Worm (Caenorhabditis elegans): Measurements from ENCODE around the gene T10C6.15.

Gene T10C6.15

DNA sequence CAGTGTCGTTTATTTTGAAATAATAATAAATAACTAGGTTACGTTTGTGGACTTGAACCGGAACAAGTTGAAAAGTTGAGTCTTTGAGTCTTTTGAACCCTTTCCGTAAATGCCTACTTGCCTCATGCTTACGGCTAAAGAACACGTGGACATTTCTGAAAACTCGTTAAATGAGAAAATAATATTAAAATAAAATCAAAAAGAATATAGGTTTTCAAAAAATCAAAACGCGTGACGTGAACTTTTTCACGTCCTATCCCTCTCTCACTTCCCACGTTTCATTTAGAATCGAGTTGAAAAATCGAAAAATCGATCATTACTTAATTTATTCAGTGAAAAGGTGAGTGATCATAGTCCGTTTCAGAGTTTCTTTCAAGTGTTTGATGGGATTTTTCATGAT is 3.4 kb upstream of the T10C6.15 start, which contains the start of gene best-12:
best-12 (plus strand) TSS at position 301 of the 400 bp plus-strand sequence.
- no peak for TF ChIP-seq aly-2 (tag; optimal IDR thresholded peaks at IDR 0.05)
- no peak for TF ChIP-seq ztf-1 (GFP tag; conservative IDR thresholded peaks at IDR 0.05)
- TF ChIP-seq nhr-23 (tag; optimal IDR thresholded peaks at IDR 0.05): no peak
- TF ChIP-seq lsy-2 (tag; optimal IDR thresholded peaks at IDR 0.05): no peak
- TF ChIP-seq F13H6.1 (tag; optimal IDR thresholded peaks at IDR 0.05): no peak
- no peak for TF ChIP-seq ceh-16 (tag; optimal IDR thresholded peaks at IDR 0.05)
- TF ChIP-seq nhr-6 (tag; optimal IDR thresholded peaks at IDR 0.05): no peak

DNA sequence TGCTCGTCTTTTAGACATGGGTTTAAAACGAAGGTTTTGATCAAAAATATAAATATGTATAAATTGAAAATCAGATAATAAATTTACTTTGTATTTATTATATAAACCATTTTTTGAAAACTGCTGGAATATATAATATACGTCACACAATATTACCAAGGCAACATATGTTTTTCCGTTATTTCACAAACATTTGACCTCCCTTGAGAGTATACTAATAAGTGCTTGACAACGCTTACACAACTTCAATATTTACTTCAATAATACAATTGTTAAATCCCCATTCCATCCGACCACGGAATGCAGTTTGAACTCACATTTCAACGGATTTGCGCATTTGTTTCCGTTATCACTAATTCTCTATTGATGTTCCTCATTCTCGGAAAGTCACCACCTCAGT is 1.8 kb upstream of the T10C6.15 start, which contains the start of gene str-198:
str-198 (plus strand) TSS at position 301 of the 400 bp plus-strand sequence.
- TF ChIP-seq nhr-12 (tag; optimal IDR thresholded peaks at IDR 0.05) (no peak), aly-2 (tag; optimal IDR thresholded peaks at IDR 0.05) (no peak), C34F6.9 (tag; optimal IDR thresholded peaks at IDR 0.05) (no peak), lin-13 (GFP tag; optimal IDR thresholded peaks at IDR 0.05) (no peak), ztf-11 (tag; optimal IDR thresholded peaks at IDR 0.05) (no peak), gmeb-1 (tag; optimal IDR thresholded peaks at IDR 0.05) (no peak), crh-2 (tag; optimal IDR thresholded peaks at IDR 0.05) (no peak), blmp-1 (tag; optimal IDR thresholded peaks at IDR 0.05; ENCODE audit: insufficient read depth) (no peak), sma-9 (GFP tag; optimal IDR thresholded peaks at IDR 0.05) (no peak), sma-9 (tag; optimal IDR thresholded peaks at IDR 0.05) (no peak), nhr-11 (tag; optimal IDR thresholded peaks at IDR 0.05) (no peak), nhr-77 (tag; optimal IDR thresholded peaks at IDR 0.05) (no peak), zag-1 (tag; optimal IDR thresholded peaks at IDR 0.05) (no peak), nhr-25 (tag; optimal IDR thresholded peaks at IDR 0.05) (no peak), mab-5 (tag; optimal IDR thresholded peaks at IDR 0.05) (no peak), nhr-23 (tag; optimal IDR thresholded peaks at IDR 0.05) (no peak), sma-3 (GFP tag; optimal IDR thresholded peaks at IDR 0.05) (no peak), peb-1 (tag; optimal IDR thresholded peaks at IDR 0.05) (no peak), fos-1 (tag; optimal IDR thresholded peaks at IDR 0.05) (no peak)

DNA sequence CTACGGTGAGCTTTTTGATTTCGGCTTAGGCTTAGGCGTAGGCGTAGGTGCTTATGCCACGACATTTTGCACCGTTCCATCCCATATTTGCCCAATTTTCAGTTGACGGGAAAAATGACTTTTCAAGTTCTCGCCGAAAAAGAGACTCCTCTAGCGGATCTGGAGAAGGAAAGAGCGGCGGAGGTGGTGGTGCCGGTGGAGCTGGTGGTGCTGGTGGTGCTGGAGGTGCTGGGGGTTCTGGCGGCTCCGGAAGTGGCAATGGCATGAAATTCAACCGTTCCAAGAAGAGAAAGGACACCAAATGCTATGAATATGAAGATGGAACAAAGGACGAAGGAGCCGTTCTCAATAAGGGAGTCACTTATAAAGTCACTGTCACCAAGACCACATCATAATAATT is 1.3 kb upstream of the T10C6.15 start:
- no peak for TF ChIP-seq aly-2 (tag; optimal IDR thresholded peaks at IDR 0.05)

DNA sequence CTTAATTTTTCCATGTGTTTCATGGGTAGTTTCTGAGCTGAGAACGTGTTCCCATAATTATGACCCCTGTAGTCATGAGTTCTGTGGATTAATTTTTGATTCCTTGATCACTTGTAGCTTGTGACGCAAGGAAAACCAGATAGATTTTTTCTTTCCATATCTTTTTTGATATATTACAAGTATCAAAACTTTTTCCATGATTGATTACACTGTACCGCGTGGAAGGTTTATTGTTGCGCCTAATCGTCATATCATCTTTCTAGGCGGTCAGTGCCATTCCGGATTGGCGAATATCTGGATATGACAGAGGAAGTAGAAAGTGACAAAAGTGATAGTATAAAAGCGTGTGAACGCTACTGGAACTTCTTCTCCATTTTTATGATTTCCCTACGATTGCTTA is 833 bp upstream of the T10C6.15 start, which contains the start of gene ZK285.2:
ZK285.2 (plus strand) TSS at position 301 of the 400 bp plus-strand sequence.
- TF ChIP-seq nhr-77 (tag; optimal IDR thresholded peaks at IDR 0.05) (no peak), sma-3 (GFP tag; optimal IDR thresholded peaks at IDR 0.05) (no peak), nhr-237 (tag; optimal IDR thresholded peaks at IDR 0.05) (no peak), unc-55 (GFP tag; optimal IDR thresholded peaks at IDR 0.05) (no peak), crh-2 (tag; optimal IDR thresholded peaks at IDR 0.05) (no peak), lin-11 (tag; optimal IDR thresholded peaks at IDR 0.05) (no peak), lin-13 (GFP tag; optimal IDR thresholded peaks at IDR 0.05) (no peak), fos-1 (tag; optimal IDR thresholded peaks at IDR 0.05) (no peak), nhr-6 (tag; optimal IDR thresholded peaks at IDR 0.05) (no peak), skn-1 (tag; optimal IDR thresholded peaks at IDR 0.05) (no peak), lsy-2 (tag; optimal IDR thresholded peaks at IDR 0.05) (no peak), mdl-1 (tag; optimal IDR thresholded peaks at IDR 0.05) (no peak)

DNA sequence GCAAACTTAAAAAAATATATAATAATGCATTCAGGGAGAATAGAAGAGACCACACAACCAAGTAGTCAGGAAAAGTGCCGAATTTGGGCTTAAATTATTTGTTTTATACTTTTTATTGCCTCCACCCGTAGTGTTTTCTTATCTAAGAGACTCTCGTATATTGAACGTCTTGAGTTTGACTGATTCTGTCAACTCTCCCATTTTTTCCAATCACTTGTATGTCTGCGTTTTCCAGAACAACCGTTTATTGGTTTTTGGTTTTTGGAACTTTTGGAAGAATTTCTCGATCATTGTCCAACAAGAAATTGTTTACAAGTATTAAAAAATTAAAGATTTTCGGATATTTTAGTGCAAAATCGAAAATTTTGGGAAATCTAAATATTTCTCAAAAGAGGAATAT is 2.1 kb downstream of the T10C6.15 start:
- TF ChIP-seq snpc-4 (tag; optimal IDR thresholded peaks at IDR 0.05) (no peak), sma-9 (GFP tag; optimal IDR thresholded peaks at IDR 0.05) (peak; percentile 23), sma-9 (tag; optimal IDR thresholded peaks at IDR 0.05) (no peak), alr-1 (tag; optimal IDR thresholded peaks at IDR 0.05) (no peak), gmeb-1 (tag; optimal IDR thresholded peaks at IDR 0.05) (no peak), F13H6.1 (tag; optimal IDR thresholded peaks at IDR 0.05) (no peak), C34F6.9 (tag; optimal IDR thresholded peaks at IDR 0.05) (no peak), fos-1 (tag; optimal IDR thresholded peaks at IDR 0.05) (peak; percentile 31), dmd-4 (tag; optimal IDR thresholded peaks at IDR 0.05) (no peak), crh-2 (tag; optimal IDR thresholded peaks at IDR 0.05) (peak; percentile 23), nhr-77 (tag; optimal IDR thresholded peaks at IDR 0.05) (no peak), mab-5 (tag; optimal IDR thresholded peaks at IDR 0.05) (no peak), peb-1 (tag; optimal IDR thresholded peaks at IDR 0.05) (no peak), ZK546.5 (tag; optimal IDR thresholded peaks at IDR 0.05) (no peak), unc-55 (GFP tag; optimal IDR thresholded peaks at IDR 0.05) (no peak), sma-3 (GFP tag; optimal IDR thresholded peaks at IDR 0.05) (no peak), nhr-6 (tag; optimal IDR thresholded peaks at IDR 0.05) (no peak), egl-27 (tag; optimal IDR thresholded peaks at IDR 0.05) (no peak), elt-1 (tag; optimal IDR thresholded peaks at IDR 0.05) (no peak), elt-3 (tag; optimal IDR thresholded peaks at IDR 0.05) (no peak), nhr-23 (tag; optimal IDR thresholded peaks at IDR 0.05) (no peak), nhr-21 (tag; optimal IDR thresholded peaks at IDR 0.05) (no peak), aly-2 (tag; optimal IDR thresholded peaks at IDR 0.05) (no peak), lin-13 (GFP tag; optimal IDR thresholded peaks at IDR 0.05) (no peak), nhr-237 (tag; optimal IDR thresholded peaks at IDR 0.05) (no peak), R02D3.7 (tag; optimal IDR thresholded peaks at IDR 0.05) (no peak)

All from whole organism, L2 larva.